Fruit fly (Drosophila melanogaster) Kc167 (cell line): ENCODE measurements around the gene arm.

Experiments used
- Myc ChIP-seq: fragments of >200 bp; optimal IDR thresholded peaks from 2 replicates; lab custom pipeline; 2017; ENCODE audit warnings: missing external identifiers
- Sin3A ChIP-seq: fragments of >200 bp; optimal IDR thresholded peaks from 2 replicates; lab custom pipeline; 2018; ENCODE audit warnings: missing external identifiers
- psq ChIP-seq: fragments of >200 bp; optimal IDR thresholded peaks from 2 replicates; lab custom pipeline; 2017; ENCODE audit warnings: missing external identifiers
- ttk ChIP-seq: sonication (Bioruptor generic); optimal IDR thresholded peaks from 2 replicates; lab custom pipeline; 2017; ENCODE audit warnings: missing external identifiers

- TF ChIP-seq psq (lab: Kevin White, UChicago), result no peak
- TF ChIP-seq Sin3A, result no peak
- TF ChIP-seq ttk, result no peak
- TF ChIP-seq Myc (lab: Kevin White, UChicago), result no peak
Measured at dm6 chrX:1889926-1890325, 10.5 kb downstream of the arm start, which contains the start of the genes trr and mRpL16.
